Worm (Caenorhabditis elegans): Measurements from ENCODE around the gene Y75B12B.10.

The Y75B12B.10 gene

DNA sequence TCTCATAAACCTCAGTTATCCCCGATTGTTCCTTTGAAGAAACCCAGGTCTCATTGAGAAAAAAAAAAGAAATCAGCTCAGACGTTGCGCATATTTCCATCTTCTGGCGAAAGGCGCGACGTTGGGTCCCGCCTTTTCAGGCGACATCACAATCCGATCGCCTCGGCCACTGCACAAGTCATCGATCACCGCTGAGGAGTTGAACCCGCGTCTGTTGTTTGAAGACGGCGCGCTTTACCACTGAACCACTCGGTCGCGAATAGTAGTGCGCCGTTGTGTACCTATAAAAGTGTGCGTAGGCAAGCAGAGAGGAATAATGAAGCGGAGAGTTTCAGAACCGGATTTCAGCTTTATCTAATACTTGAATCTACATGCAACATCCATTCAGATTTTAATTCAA, 9.0 kb upstream of the Y75B12B.10 start, which contains the start of gene Y75B12B.11 (continued):
- TF ChIP-seq ZK185.1 (tag; optimal IDR thresholded peaks at IDR 0.05; ENCODE audit: poor library complexity, severe bottlenecking) (peak; percentile 90), lsl-1 (GFP tag; optimal IDR thresholded peaks at IDR 0.05) (peak; percentile 83), F57C9.4 (tag; optimal IDR thresholded peaks at IDR 0.05) (peak; percentile 91), B0336.3 (GFP tag; IDR thresholded peaks at IDR 0.05) (peak; percentile 98), efl-1 (GFP tag; optimal IDR thresholded peaks at IDR 0.05) (peak; percentile 62), pha-4 (tag; optimal IDR thresholded peaks at IDR 0.05) (no peak), ekl-4 (GFP tag; IDR thresholded peaks at IDR 0.05) (peak; percentile 96), T07F8.4 (tag; optimal IDR thresholded peaks at IDR 0.05) (peak; percentile 91), hlh-26 (GFP tag; conservative IDR thresholded peaks at IDR 0.05) (0 out of 2 replicates have a peak, but pooled peaks have one; percentile 80), nhr-80 (tag; optimal IDR thresholded peaks at IDR 0.05) (peak; percentile 73), hsf-1 (GFP tag; IDR thresholded peaks at IDR 0.05) (peak; percentile 95), F49E8.2 (tag; optimal IDR thresholded peaks at IDR 0.05; ENCODE audit: insufficient read depth) (peak; percentile 96), ceh-100 (GFP tag; IDR thresholded peaks at IDR 0.05) (peak; percentile 85), mel-28 (tag; optimal IDR thresholded peaks at IDR 0.05; ENCODE audit: borderline replicate concordance) (peak; percentile 83), rec-8 (tag; optimal IDR thresholded peaks at IDR 0.05) (peak; percentile 94 to 96), athp-1 (tag; optimal IDR thresholded peaks at IDR 0.05) (peak; percentile 98), B0035.1 (tag; optimal IDR thresholded peaks at IDR 0.05) (peak; percentile 88), atf-7 (tag; optimal IDR thresholded peaks at IDR 0.05) (peak; percentile 95), F23B12.7 (tag; optimal IDR thresholded peaks at IDR 0.05; ENCODE audit: insufficient read depth) (peak; percentile 89), attf-3 (GFP tag; conservative IDR thresholded peaks at IDR 0.05) (peak; percentile 77), sptf-2 (GFP tag; optimal IDR thresholded peaks at IDR 0.05) (peak; percentile 86), tlf-1 (GFP tag; optimal IDR thresholded peaks at IDR 0.05) (peak; percentile 95), hlh-12 (tag; optimal IDR thresholded peaks at IDR 0.05) (peak; percentile 80), ets-4 (GFP tag; optimal IDR thresholded peaks at IDR 0.05) (peak; percentile 87), dpl-1 (GFP tag; optimal IDR thresholded peaks at IDR 0.05) (peak; percentile 49), attf-6 (GFP tag; IDR thresholded peaks at IDR 0.05) (peak; percentile 93), sdz-38 (tag; optimal IDR thresholded peaks at IDR 0.05) (no peak), Y53F4B.3 (GFP tag; IDR thresholded peaks at IDR 0.05) (peak; percentile 87), madf-6 (GFP tag; IDR thresholded peaks at IDR 0.05) (peak; percentile 92), nfya-1 (tag; optimal IDR thresholded peaks at IDR 0.05; ENCODE audit: borderline replicate concordance, insufficient read depth) (no peak), fkh-3 (tag; optimal IDR thresholded peaks at IDR 0.05) (peak; percentile 93), let-526 (GFP tag; IDR thresholded peaks at IDR 0.05) (peak; percentile 94), ceh-79 (tag; optimal IDR thresholded peaks at IDR 0.05) (peak; percentile 97), sea-2 (GFP tag; IDR thresholded peaks at IDR 0.05) (0 out of 2 replicates have a peak, but pooled peaks have one; percentile 60), Y95B8A.8 (GFP tag; IDR thresholded peaks at IDR 0.05) (peak; percentile 87; the same call in 1 of the 2 replicates), C06A6.2 (GFP tag; conservative IDR thresholded peaks at IDR 0.05) (peak; percentile 80), B0019.2 (GFP tag; conservative IDR thresholded peaks at IDR 0.05) (peak; percentile 62), C17E4.6 (GFP tag; IDR thresholded peaks at IDR 0.05) (peak; percentile 86), F37B4.10 (GFP tag; IDR thresholded peaks at IDR 0.05) (peak; percentile 96), bed-2 (GFP tag; IDR thresholded peaks at IDR 0.05) (no peak; the same call in 1 of the 2 replicates), ceh-40 (GFP tag; IDR thresholded peaks at IDR 0.05) (peak; percentile 94), die-1 (tag; optimal IDR thresholded peaks at IDR 0.05) (peak; percentile 98), aptf-2 (GFP tag; conservative IDR thresholded peaks at IDR 0.05) (peak; percentile 73; the same call in 1 of the 2 replicates), chd-7 (tag; optimal IDR thresholded peaks at IDR 0.05) (peak; percentile 97), lin-35 (GFP tag; optimal IDR thresholded peaks at IDR 0.05) (peak in 2 of 3 experiments; percentile 72 to 87), F55B11.4 (tag; optimal IDR thresholded peaks at IDR 0.05; ENCODE audit: borderline replicate concordance, insufficient read depth) (no peak), zim-3 (tag; optimal IDR thresholded peaks at IDR 0.05) (peak; percentile 98), attf-5 (GFP tag; optimal IDR thresholded peaks at IDR 0.05) (peak; percentile 89)

Measured in whole organism, young adult.